Fruit fly (Drosophila melanogaster) whole organism, embryonic: ENCODE results near the gene hdly.

ENCODE experiments used
- Atf6 ChIP-seq: fragments of 200-800 bp; sonication (Bioruptor generic); IDR thresholded peaks from 2 replicates; pipeline ENCODE4 v1.3.6; 2022; ENCODE audit warnings: missing biosample characterization, missing genetic modification characterization
- CG10565 ChIP-seq: fragments of 200-800 bp; sonication (Bioruptor generic); optimal IDR thresholded peaks from 3 replicates; lab custom pipeline; 2016; ENCODE audit warnings: missing biosample characterization, mild to moderate bottlenecking, missing genetic modification characterization
- CG12071 ChIP-seq: fragments of 200-800 bp; sonication (Bioruptor generic); optimal IDR thresholded peaks from 3 replicates; lab custom pipeline; 2018; ENCODE audit warnings: missing biosample characterization, mild to moderate bottlenecking, missing genetic modification characterization
- CG12219 ChIP-seq: fragments of 200-800 bp; sonication (Bioruptor generic); optimal IDR thresholded peaks from 3 replicates; lab custom pipeline; 2018; ENCODE audit warnings: missing biosample characterization, mild to moderate bottlenecking, missing genetic modification characterization
- CG12769 ChIP-seq: fragments of 200-800 bp; sonication (Bioruptor generic); optimal IDR thresholded peaks from 2 replicates; lab custom pipeline; 2019; ENCODE audit warnings: missing biosample characterization, mild to moderate bottlenecking, missing genetic modification characterization, moderate library complexity
- CG13894 ChIP-seq: fragments of 200-800 bp; sonication (Bioruptor generic); optimal IDR thresholded peaks from 3 replicates; lab custom pipeline; 2018; ENCODE audit warnings: missing biosample characterization, mild to moderate bottlenecking, missing genetic modification characterization, moderate library complexity
- CG14441 ChIP-seq: fragments of 200-800 bp; sonication (Bioruptor generic); IDR thresholded peaks from 2 replicates; pipeline ENCODE4 v1.3.6; 2022; ENCODE audit warnings: missing biosample characterization, missing genetic modification characterization
- CG15696 ChIP-seq: fragments of 200-800 bp; sonication (Bioruptor generic); optimal IDR thresholded peaks from 2 replicates; lab custom pipeline; 2019; ENCODE audit warnings: missing biosample characterization, mild to moderate bottlenecking, missing genetic modification characterization, moderate library complexity
- CG17612 ChIP-seq: fragments of 200-800 bp; sonication (Bioruptor generic); IDR thresholded peaks from 2 replicates; pipeline ENCODE4 v1.3.6; 2022; ENCODE audit warnings: missing biosample characterization, missing genetic modification characterization
- CG2120 ChIP-seq: fragments of 200-800 bp; sonication (Bioruptor generic); optimal IDR thresholded peaks from 3 replicates; lab custom pipeline; 2016; ENCODE audit warnings: missing biosample characterization, missing genetic modification characterization
- CG2678 ChIP-seq: fragments of 200-800 bp; sonication (Bioruptor generic); optimal IDR thresholded peaks from 3 replicates; lab custom pipeline; 2019; ENCODE audit warnings: missing biosample characterization, mild to moderate bottlenecking, missing genetic modification characterization, moderate library complexity
- CG2889 ChIP-seq: fragments of 200-800 bp; sonication (Bioruptor generic); IDR thresholded peaks from 3 replicates; pipeline ENCODE4 v1.3.6; 2022; ENCODE audit warnings: missing biosample characterization, missing genetic modification characterization
- CG3281 ChIP-seq: fragments of 200-800 bp; sonication (Bioruptor generic); optimal IDR thresholded peaks from 3 replicates; lab custom pipeline; 2017; ENCODE audit warnings: missing biosample characterization, mild to moderate bottlenecking, missing genetic modification characterization
- CG34224 ChIP-seq: fragments of 200-800 bp; sonication (Bioruptor generic); IDR thresholded peaks from 3 replicates; pipeline ENCODE4 v1.3.6; 2022; ENCODE audit warnings: missing biosample characterization, missing genetic modification characterization; ENCODE audit not compliant: partially characterized antibody
- CG34422 ChIP-seq: fragments of 200-800 bp; sonication (Bioruptor generic); IDR thresholded peaks from 3 replicates; pipeline ENCODE4 v1.3.6; 2022; ENCODE audit warnings: missing biosample characterization, missing genetic modification characterization
- CG4328 ChIP-seq: fragments of 200-800 bp; sonication (Bioruptor generic); optimal IDR thresholded peaks from 3 replicates; lab custom pipeline; 2017; ENCODE audit warnings: missing biosample characterization, missing genetic modification reagents, missing genetic modification characterization
- CG4730 ChIP-seq: fragments of 200-800 bp; sonication (Bioruptor generic); IDR thresholded peaks from 2 replicates; pipeline ENCODE4 v1.3.6; 2022; ENCODE audit warnings: missing biosample characterization, missing genetic modification characterization
- CG6654 ChIP-seq: fragments of 200-800 bp; sonication (Bioruptor generic); optimal IDR thresholded peaks from 2 replicates; lab custom pipeline; 2017; ENCODE audit warnings: missing biosample characterization, mild to moderate bottlenecking, missing genetic modification characterization
- CG7556 ChIP-seq: fragments of 200-800 bp; sonication (Bioruptor generic); optimal IDR thresholded peaks from 2 replicates; lab custom pipeline; 2017; ENCODE audit warnings: missing biosample characterization, mild to moderate bottlenecking, missing genetic modification characterization
- CG8478 ChIP-seq: fragments of >200 bp; optimal IDR thresholded peaks from 2 replicates; lab custom pipeline; 2018
- Gsc ChIP-seq: fragments of 200-800 bp; sonication (Bioruptor generic); IDR thresholded peaks from 2 replicates; pipeline ENCODE4 v1.3.6; 2022; ENCODE audit warnings: missing biosample characterization, missing genetic modification characterization
- Hmx ChIP-seq: fragments of 200-800 bp; sonication (Bioruptor generic); optimal IDR thresholded peaks from 2 replicates; lab custom pipeline; 2016; ENCODE audit warnings: missing biosample characterization, missing genetic modification characterization
- Hr3 ChIP-seq: fragments of 200-800 bp; sonication (Bioruptor generic); optimal IDR thresholded peaks from 3 replicates; lab custom pipeline; 2016; ENCODE audit warnings: missing biosample characterization, missing genetic modification characterization
- Med ChIP-seq: fragments of 200-800 bp; sonication (Bioruptor generic); peaks from one replicate; lab custom pipeline; 2016; ENCODE audit warnings: missing biosample characterization, missing genetic modification characterization, mild to moderate bottlenecking, inconsistent platforms, moderate library complexity
- Neu2 ChIP-seq: fragments of 200-800 bp; sonication (Bioruptor generic); optimal IDR thresholded peaks from 3 replicates; lab custom pipeline; 2016; ENCODE audit warnings: missing biosample characterization, missing genetic modification characterization, borderline replicate concordance
- Rfx ChIP-seq: fragments of 200-800 bp; sonication (Bioruptor generic); IDR thresholded peaks from 2 replicates; pipeline ENCODE4 v1.3.6; 2022; ENCODE audit warnings: missing biosample characterization, missing genetic modification characterization
- Six4 ChIP-seq: fragments of 200-800 bp; sonication (Bioruptor generic); optimal IDR thresholded peaks from 2 replicates; lab custom pipeline; 2016; ENCODE audit warnings: missing biosample characterization, missing genetic modification characterization
- Xrp1 ChIP-seq: fragments of 200-800 bp; sonication (Bioruptor generic); IDR thresholded peaks from 2 replicates; pipeline ENCODE4 v1.3.6; 2022; ENCODE audit warnings: missing biosample characterization, missing genetic modification characterization
- aop ChIP-seq: fragments of 200-800 bp; sonication (Bioruptor generic); IDR thresholded peaks from 2 replicates; pipeline ENCODE4 v1.3.6; 2022; ENCODE audit warnings: missing biosample characterization, missing genetic modification characterization
- ap ChIP-seq: fragments of 200-800 bp; sonication (Bioruptor generic); IDR thresholded peaks from 2 replicates; pipeline ENCODE4 v1.3.6; 2022; ENCODE audit warnings: missing biosample characterization, missing genetic modification characterization
- bbx ChIP-seq: fragments of 200-800 bp; sonication (Bioruptor generic); IDR thresholded peaks from 2 replicates; pipeline ENCODE4 v1.3.6; 2022; ENCODE audit warnings: missing biosample characterization, missing genetic modification characterization; ENCODE audit not compliant: partially characterized antibody
- bcd ChIP-seq: fragments of 200-800 bp; sonication (Bioruptor generic); optimal IDR thresholded peaks from 2 replicates; lab custom pipeline; 2017; ENCODE audit warnings: missing biosample characterization, mild to moderate bottlenecking, missing genetic modification characterization
- fd96Cb ChIP-seq: fragments of 200-800 bp; sonication (Bioruptor generic); optimal IDR thresholded peaks from 2 replicates; lab custom pipeline; 2018; ENCODE audit warnings: missing biosample characterization, mild to moderate bottlenecking, missing genetic modification characterization, moderate library complexity
- knrl ChIP-seq: fragments of 200-800 bp; sonication (Bioruptor generic); IDR thresholded peaks from 3 replicates; pipeline ENCODE4 v1.3.6; 2022; ENCODE audit warnings: missing biosample characterization, missing genetic modification characterization; ENCODE audit not compliant: partially characterized antibody
- lilli ChIP-seq: fragments of 200-800 bp; sonication (Bioruptor generic); optimal IDR thresholded peaks from 3 replicates; lab custom pipeline; 2016; ENCODE audit warnings: missing biosample characterization, missing genetic modification characterization
- lmd ChIP-seq: fragments of 200-800 bp; sonication (Bioruptor generic); IDR thresholded peaks from 2 replicates; pipeline ENCODE4 v1.3.6; 2022; ENCODE audit warnings: missing biosample characterization, missing genetic modification characterization
- mam ChIP-seq: fragments of 200-800 bp; sonication (Bioruptor generic); optimal IDR thresholded peaks from 3 replicates; lab custom pipeline; 2016; ENCODE audit warnings: missing biosample characterization, missing genetic modification characterization
- peb ChIP-seq: fragments of 200-800 bp; sonication (Bioruptor generic); IDR thresholded peaks from 2 replicates; pipeline ENCODE4 v1.3.6; 2022; ENCODE audit warnings: missing biosample characterization, missing genetic modification characterization
- pho ChIP-seq: fragments of 200-800 bp; sonication (Bioruptor generic); optimal IDR thresholded peaks from 2 replicates; lab custom pipeline; 2016; ENCODE audit warnings: missing biosample characterization, missing genetic modification characterization
- pnt ChIP-seq: fragments of 200-800 bp; sonication (Bioruptor generic); optimal IDR thresholded peaks from 3 replicates; lab custom pipeline; 2016; ENCODE audit warnings: missing biosample characterization, missing genetic modification characterization
- so ChIP-seq: fragments of 200-800 bp; sonication (Bioruptor generic); IDR thresholded peaks from 3 replicates; pipeline ENCODE4 v1.3.6; 2022; ENCODE audit warnings: missing biosample characterization, missing genetic modification characterization
- toy ChIP-seq: fragments of 200-800 bp; sonication (Bioruptor generic); IDR thresholded peaks from 2 replicates; pipeline ENCODE4 v1.3.6; 2022; ENCODE audit warnings: missing biosample characterization, missing genetic modification characterization
- twi ChIP-seq: fragments of 200-800 bp; optimal IDR thresholded peaks from 2 replicates; lab custom pipeline; 2019; ENCODE audit warnings: missing biosample characterization, mild to moderate bottlenecking, missing genetic modification characterization, moderate library complexity
- vnd ChIP-seq: fragments of 200-800 bp; sonication (Bioruptor generic); IDR thresholded peaks from 3 replicates; pipeline ENCODE4 v1.3.6; 2022; ENCODE audit warnings: missing biosample characterization, missing genetic modification characterization; ENCODE audit not compliant: partially characterized antibody

Gene hdly

DNA sequence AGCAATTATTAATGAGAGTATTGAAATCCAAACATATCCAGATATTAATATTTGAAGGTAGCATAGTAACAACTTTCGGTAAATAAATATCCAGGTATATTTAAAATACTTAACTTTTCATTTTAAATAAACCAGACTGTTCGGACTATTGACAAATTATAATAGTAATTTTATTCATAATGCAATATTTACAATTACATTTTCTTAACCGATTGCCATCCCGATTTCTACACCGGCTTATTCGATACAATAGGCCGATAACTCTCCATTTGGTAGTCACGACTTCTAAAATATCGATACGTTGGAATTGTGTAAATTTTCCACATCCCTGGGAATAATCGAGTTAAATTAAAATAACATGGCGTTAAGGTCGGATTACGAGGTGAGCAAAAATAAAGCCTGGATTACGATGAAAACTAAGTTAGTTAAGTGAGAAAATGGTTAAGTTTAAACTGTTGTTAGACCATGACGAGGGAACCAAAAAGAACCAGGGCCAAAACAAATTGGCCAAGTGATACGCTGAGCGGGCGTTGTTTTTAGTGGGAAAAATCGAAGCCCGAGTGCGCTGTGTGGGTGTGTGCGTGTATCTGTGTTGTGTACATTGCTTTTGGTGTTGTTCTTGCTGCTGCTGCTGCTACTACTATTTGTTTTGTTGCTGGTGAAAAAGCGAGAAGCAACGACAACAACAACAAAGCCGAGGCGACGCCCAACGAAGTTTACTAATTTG, 34.5 kb downstream of the hdly start, which contains the start of gene Atpalpha (continued):
- TF ChIP-seq lilli (GFP tag; lab: Kevin White, UChicago) (peak; percentile 22), CG7556 (GFP tag; lab: Kevin White, UChicago) (peak; percentile 11), CG12769 (no peak), Rfx (no peak), CG3281 (GFP tag; lab: Kevin White, UChicago) (no peak), CG2889 (no peak), CG8478 (lab: Kevin White, UChicago) (no peak), CG2120 (GFP tag; lab: Kevin White, UChicago) (peak; percentile 9), pho (no peak), pnt (no peak), mam (GFP tag; lab: Kevin White, UChicago) (no peak), Atf6 (GFP tag; lab: Robert Waterston, UW) (no peak), Six4 (no peak), vnd (GFP tag; lab: Robert Waterston, UW) (peak; percentile 92), CG14441 (no peak), CG34224 (GFP tag; lab: Robert Waterston, UW) (peak; percentile 95), CG2678 (tag; lab: Kevin White, UChicago) (peak; percentile 19), Neu2 (peak; percentile 85), toy (GFP tag; lab: Robert Waterston, UW) (no peak), Gsc (GFP tag; lab: Robert Waterston, UW) (no peak), bcd (no peak), CG12071 (GFP tag; lab: Kevin White, UChicago) (no peak), twi (tag; lab: Kevin White, UChicago) (no peak), ap (GFP tag; lab: Robert Waterston, UW) (no peak), Med (GFP tag; lab: Kevin White, UChicago) (peak; percentile 67), Xrp1 (no peak), aop (GFP tag; lab: Robert Waterston, UW) (no peak), CG6654 (GFP tag; lab: Kevin White, UChicago) (no peak), fd96Cb (tag; lab: Kevin White, UChicago) (no peak), CG17612 (GFP tag; lab: Robert Waterston, UW) (no peak), knrl (GFP tag; lab: Robert Waterston, UW) (peak; percentile 90), CG34422 (GFP tag; lab: Robert Waterston, UW) (no peak), CG13894 (tag; lab: Kevin White, UChicago) (no peak), CG4328 (no peak), peb (GFP tag; lab: Robert Waterston, UW) (no peak), CG15696 (no peak), Hr3 (GFP tag; lab: Kevin White, UChicago) (no peak), lmd (no peak), so (GFP tag; lab: Robert Waterston, UW) (no peak), Hmx (GFP tag; lab: Kevin White, UChicago) (no peak), bbx (GFP tag; lab: Robert Waterston, UW) (peak; percentile 99), CG10565 (GFP tag; lab: Kevin White, UChicago) (no peak), CG12219 (no peak), CG4730 (no peak)
